Fruit fly (Drosophila melanogaster): ENCODE results near the gene Notum.

dm6 chr3L:15982148-15982547 lies 41.1 kb upstream of the Notum start:
- no peak for TF ChIP-seq kay (GFP tag; ENCODE audit: borderline replicate concordance)
- TF ChIP-seq toe (GFP tag; optimal IDR thresholded peaks at IDR 0.05), result no peak
